Fruit fly (Drosophila melanogaster) whole organism, embryonic: ENCODE results near the gene wdn.

Experiments used
- Atf6 ChIP-seq: fragments of 200-800 bp; sonication (Bioruptor generic); IDR thresholded peaks from 2 replicates; pipeline ENCODE4 v1.3.6; 2022; ENCODE audit warnings: missing biosample characterization, missing genetic modification characterization
- Awh ChIP-seq: fragments of 200-800 bp; sonication (Bioruptor generic); IDR thresholded peaks from 2 replicates; pipeline ENCODE4, ENCODE4 v1.3.6; 2022; ENCODE audit warnings: missing biosample characterization, missing genetic modification characterization
- Blimp-1 ChIP-seq: fragments of 200-800 bp; sonication (Bioruptor generic); optimal IDR thresholded peaks from 3 replicates; lab custom pipeline; 2018; ENCODE audit warnings: missing biosample characterization, missing genetic modification characterization, mild to moderate bottlenecking, moderate library complexity, missing genetic modification reagents
- CG1024 ChIP-seq: fragments of 200-800 bp; sonication (Bioruptor generic); IDR thresholded peaks from 2 replicates; pipeline ENCODE4 v1.3.6; 2022; ENCODE audit warnings: missing biosample characterization, missing genetic modification characterization
- CG11695 ChIP-seq: fragments of 200-800 bp; sonication (Bioruptor generic); IDR thresholded peaks from 3 replicates; pipeline ENCODE4 v1.3.6; 2022; ENCODE audit warnings: missing biosample characterization, missing genetic modification characterization
- CG12299 ChIP-seq: fragments of 200-800 bp; sonication (Bioruptor generic); optimal IDR thresholded peaks from 2 replicates; lab custom pipeline; 2018; ENCODE audit warnings: missing biosample characterization, mild to moderate bottlenecking, missing genetic modification characterization
- CG12659 ChIP-seq: fragments of 200-800 bp; sonication (Bioruptor generic); optimal IDR thresholded peaks from 3 replicates; lab custom pipeline; 2017; ENCODE audit warnings: mild to moderate bottlenecking, missing biosample characterization, missing genetic modification reagents, missing genetic modification characterization
- CG15601 ChIP-seq: fragments of 200-800 bp; sonication (Bioruptor generic); optimal IDR thresholded peaks from 3 replicates; lab custom pipeline; 2019; ENCODE audit warnings: missing biosample characterization, mild to moderate bottlenecking, missing genetic modification characterization, moderate library complexity
- CG17361 ChIP-seq: fragments of 200-800 bp; sonication (Bioruptor generic); IDR thresholded peaks from 3 replicates; pipeline ENCODE4 v1.3.6; 2022; ENCODE audit warnings: missing biosample characterization, missing genetic modification characterization
- CG17829 ChIP-seq: fragments of 200-800 bp; optimal IDR thresholded peaks from 2 replicates; lab custom pipeline; 2019; ENCODE audit warnings: missing biosample characterization, mild to moderate bottlenecking, missing genetic modification characterization, moderate library complexity
- CG30020 ChIP-seq: fragments of 200-800 bp; optimal IDR thresholded peaks from 2 replicates; lab custom pipeline; 2019; ENCODE audit warnings: missing biosample characterization, mild to moderate bottlenecking, missing genetic modification characterization, moderate library complexity
- CG31365 ChIP-seq: fragments of 200-800 bp; sonication (Bioruptor generic); optimal IDR thresholded peaks from 2 replicates; lab custom pipeline; 2018; ENCODE audit warnings: missing biosample characterization, mild to moderate bottlenecking, missing genetic modification characterization
- CG32532 ChIP-seq: fragments of 200-800 bp; sonication (Bioruptor generic); IDR thresholded peaks from 2 replicates; pipeline ENCODE4 v1.3.6; 2022; ENCODE audit warnings: missing biosample characterization, missing genetic modification characterization
- CG34376 ChIP-seq: fragments of 200-800 bp; sonication (Bioruptor generic); optimal IDR thresholded peaks from 2 replicates; lab custom pipeline; 2018; ENCODE audit warnings: missing biosample characterization, mild to moderate bottlenecking, missing genetic modification characterization
- CG3847 ChIP-seq: fragments of 200-800 bp; sonication (Bioruptor generic); IDR thresholded peaks from 2 replicates; pipeline ENCODE4 v1.3.6; 2022; ENCODE audit warnings: missing biosample characterization, missing genetic modification characterization
- CG4424 ChIP-seq: fragments of 200-800 bp; sonication (Bioruptor generic); optimal IDR thresholded peaks from 3 replicates; lab custom pipeline; 2016; ENCODE audit warnings: missing biosample characterization, missing genetic modification characterization
- CG5245 ChIP-seq: fragments of 200-800 bp; sonication (Bioruptor generic); optimal IDR thresholded peaks from 3 replicates; lab custom pipeline; 2016; ENCODE audit warnings: missing biosample characterization, missing genetic modification characterization
- CG6813 ChIP-seq: fragments of 200-800 bp; sonication (Bioruptor generic); optimal IDR thresholded peaks from 2 replicates; lab custom pipeline; 2017; ENCODE audit warnings: missing biosample characterization, missing genetic modification characterization, mild to moderate bottlenecking, moderate library complexity, missing genetic modification reagents
- CG7786 ChIP-seq: fragments of 200-800 bp; sonication (Bioruptor generic); optimal IDR thresholded peaks from 2 replicates; lab custom pipeline; 2016; ENCODE audit warnings: missing biosample characterization, missing genetic modification characterization
- CG7839 ChIP-seq: fragments of 200-800 bp; sonication (Bioruptor generic); optimal IDR thresholded peaks from 3 replicates; lab custom pipeline; 2018; ENCODE audit warnings: missing biosample characterization, mild to moderate bottlenecking, missing genetic modification characterization, moderate library complexity
- CG8290 ChIP-seq, 3 experiments: fragments of 200-800 bp; sonication (Bioruptor generic); optimal IDR thresholded peaks; 2 replicates each; lab custom pipeline; 2016 to 2019; ENCODE audit warnings: missing biosample characterization in 3 of 3, missing genetic modification characterization in 3 of 3, mild to moderate bottlenecking in 2 of 3, moderate library complexity in 1 of 3
- CG8388 ChIP-seq: fragments of 200-800 bp; sonication (Bioruptor generic); optimal IDR thresholded peaks from 2 replicates; lab custom pipeline; 2019; ENCODE audit warnings: missing biosample characterization, mild to moderate bottlenecking, missing genetic modification characterization, moderate library complexity
- CG9215 ChIP-seq: fragments of 200-800 bp; sonication (Bioruptor generic); IDR thresholded peaks from 2 replicates; pipeline ENCODE4 v1.3.6; 2022; ENCODE audit warnings: missing biosample characterization, missing genetic modification characterization
- CG9876 ChIP-seq: fragments of 200-800 bp; sonication (Bioruptor generic); optimal IDR thresholded peaks from 2 replicates; lab custom pipeline; 2016; ENCODE audit warnings: missing biosample characterization, missing genetic modification characterization
- D19A ChIP-seq: fragments of 200-800 bp; optimal IDR thresholded peaks from 3 replicates; lab custom pipeline; 2019; ENCODE audit warnings: missing biosample characterization, mild to moderate bottlenecking, missing genetic modification characterization, moderate library complexity
- Dek ChIP-seq: fragments of 200-800 bp; sonication (Bioruptor generic); optimal IDR thresholded peaks from 3 replicates; lab custom pipeline; 2019; ENCODE audit warnings: missing biosample characterization, mild to moderate bottlenecking, missing genetic modification characterization, moderate library complexity
- Fer2 ChIP-seq: fragments of 200-800 bp; sonication (Bioruptor generic); optimal IDR thresholded peaks from 2 replicates; lab custom pipeline; 2018; ENCODE audit warnings: missing biosample characterization, mild to moderate bottlenecking, missing genetic modification characterization, moderate library complexity
- Gug ChIP-seq: fragments of 200-800 bp; sonication (Bioruptor generic); IDR thresholded peaks from 4 replicates; pipeline ENCODE4 v1.3.6; 2022; ENCODE audit warnings: missing biosample characterization, missing genetic modification characterization
- Hmx ChIP-seq: fragments of 200-800 bp; sonication (Bioruptor generic); optimal IDR thresholded peaks from 2 replicates; lab custom pipeline; 2016; ENCODE audit warnings: missing biosample characterization, missing genetic modification characterization
- Hsf ChIP-seq: fragments of 200-800 bp; sonication (Bioruptor generic); optimal IDR thresholded peaks from 3 replicates; lab custom pipeline; 2016; ENCODE audit warnings: missing biosample characterization, missing genetic modification characterization
- Mrtf ChIP-seq: fragments of 200-800 bp; sonication (Bioruptor generic); IDR thresholded peaks from 3 replicates; pipeline ENCODE4 v1.3.6; 2022; ENCODE audit warnings: missing biosample characterization, missing genetic modification characterization
- br ChIP-seq: fragments of >200 bp; optimal IDR thresholded peaks from 2 replicates; lab custom pipeline; 2017
- bsh ChIP-seq, 2 experiments: fragments of 200-800 bp; sonication (Bioruptor generic); optimal IDR thresholded peaks; 2 replicates each; lab custom pipeline; 2017 to 2018; ENCODE audit warnings: mild to moderate bottlenecking in 2 of 2, missing biosample characterization in 2 of 2, missing genetic modification characterization in 2 of 2, moderate library complexity in 1 of 2
- dpn ChIP-seq, 2 experiments: fragments of 200-800 bp; sonication (Bioruptor generic); optimal IDR thresholded peaks; 3 replicates each; lab custom pipeline; 2016; ENCODE audit warnings: missing biosample characterization in 2 of 2, missing genetic modification characterization in 2 of 2
- ewg ChIP-seq: fragments of 200-800 bp; sonication (Bioruptor generic); optimal IDR thresholded peaks from 3 replicates; lab custom pipeline; 2017; ENCODE audit warnings: mild to moderate bottlenecking, missing biosample characterization, missing genetic modification reagents, missing genetic modification characterization
- grn ChIP-seq: fragments of 200-800 bp; sonication (Bioruptor generic); optimal IDR thresholded peaks from 3 replicates; lab custom pipeline; 2017; ENCODE audit warnings: missing biosample characterization, missing genetic modification characterization
- jigr1 ChIP-seq: fragments of 200-800 bp; sonication (Bioruptor generic); IDR thresholded peaks from 3 replicates; pipeline ENCODE4 v1.3.6; 2022; ENCODE audit warnings: missing biosample characterization, missing genetic modification characterization
- kah ChIP-seq: fragments of 200-800 bp; sonication (Bioruptor generic); optimal IDR thresholded peaks from 2 replicates; lab custom pipeline; 2018; ENCODE audit warnings: missing biosample characterization, mild to moderate bottlenecking, missing genetic modification characterization
- kni ChIP-seq: fragments of 200-800 bp; sonication (Bioruptor generic); optimal IDR thresholded peaks from 3 replicates; lab custom pipeline; 2017; ENCODE audit warnings: mild to moderate bottlenecking, missing biosample characterization, missing genetic modification reagents, missing genetic modification characterization
- lov ChIP-seq, 2 experiments: fragments of 200-800 bp in 1 of 2; fragments of >200 bp in 1 of 2; sonication (Bioruptor generic) in 1 of 2; IDR thresholded peaks in 1 of 2; optimal IDR thresholded peaks in 1 of 2; 2 replicates in 1 of 2; 3 replicates in 1 of 2; pipeline versions ENCODE4 v1.3.6 to Lab custom; 2017 to 2022; ENCODE audit warnings: missing biosample characterization in 1 of 2, missing genetic modification characterization in 1 of 2
- org-1 ChIP-seq: fragments of 200-800 bp; sonication (Bioruptor generic); optimal IDR thresholded peaks from 2 replicates; lab custom pipeline; 2017; ENCODE audit warnings: missing biosample characterization, missing genetic modification characterization
- pho ChIP-seq: fragments of 200-800 bp; sonication (Bioruptor generic); optimal IDR thresholded peaks from 2 replicates; lab custom pipeline; 2016; ENCODE audit warnings: missing biosample characterization, missing genetic modification characterization
- sens ChIP-seq: fragments of 200-800 bp; sonication (Bioruptor generic); peaks from one replicate; lab custom pipeline; 2016; ENCODE audit warnings: missing biosample characterization, missing genetic modification characterization
- so ChIP-seq: fragments of 200-800 bp; sonication (Bioruptor generic); IDR thresholded peaks from 3 replicates; pipeline ENCODE4 v1.3.6; 2022; ENCODE audit warnings: missing biosample characterization, missing genetic modification characterization
- sob ChIP-seq: fragments of 200-800 bp; sonication (Bioruptor generic); IDR thresholded peaks from 2 replicates; pipeline ENCODE4 v1.3.6; 2022; ENCODE audit warnings: missing biosample characterization, missing genetic modification characterization
- tgo ChIP-seq: fragments of 200-800 bp; sonication (Bioruptor generic); IDR thresholded peaks from 3 replicates; pipeline ENCODE4 v1.3.6; 2022; ENCODE audit warnings: missing biosample characterization, missing genetic modification characterization
- tin ChIP-seq: fragments of 200-800 bp; sonication (Bioruptor generic); optimal IDR thresholded peaks from 3 replicates; lab custom pipeline; 2016; ENCODE audit warnings: missing biosample characterization, missing genetic modification characterization
- unpg ChIP-seq: fragments of 200-800 bp; sonication (Bioruptor generic); optimal IDR thresholded peaks from 3 replicates; lab custom pipeline; 2018; ENCODE audit warnings: missing biosample characterization, mild to moderate bottlenecking, missing genetic modification characterization, moderate library complexity

Gene wdn

DNA sequence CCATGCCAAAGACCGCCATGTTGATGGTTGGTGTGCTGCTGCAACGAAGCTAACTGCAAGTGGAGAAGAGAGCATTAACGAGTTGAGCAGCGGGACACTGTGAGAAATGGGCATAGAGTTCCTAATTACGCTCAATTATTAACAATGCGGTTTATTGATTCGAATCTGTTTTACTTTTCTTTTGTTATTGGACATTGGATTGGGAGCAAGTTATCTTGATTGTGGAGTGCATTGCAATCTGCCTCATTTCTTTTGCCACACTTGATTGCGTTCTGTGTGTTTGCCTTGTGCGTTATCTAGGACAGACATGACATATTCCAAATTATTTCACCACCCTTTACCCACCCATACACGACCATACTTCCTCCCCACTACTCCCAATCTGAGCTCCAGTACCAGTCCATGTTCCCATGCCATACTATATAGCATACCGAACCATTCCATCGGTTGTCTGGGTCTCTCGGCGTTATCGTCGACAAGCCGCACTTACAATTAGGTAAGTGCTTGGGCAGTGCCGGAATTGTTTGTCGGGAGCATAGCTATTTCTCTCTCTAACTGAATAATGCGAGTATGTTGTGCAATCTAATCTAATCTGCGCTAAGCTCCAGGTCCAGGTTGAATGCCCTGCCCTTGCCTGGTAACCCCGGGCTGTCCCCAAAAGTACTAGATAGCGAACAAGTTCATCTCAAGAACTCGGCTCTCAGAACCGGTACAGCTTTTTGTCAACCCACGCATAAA lies 46.3 kb upstream of the wdn start (continued):
- TF ChIP-seq CG32532 (GFP tag; lab: Robert Waterston, UW) (no peak), grn (GFP tag; lab: Kevin White, UChicago) (peak; percentile 53), CG31365 (peak; percentile 13), D19A (peak; percentile 33), Atf6 (0 out of 2 replicates have a peak, but pooled peaks have one; percentile 21), pho (GFP tag; lab: Kevin White, UChicago) (no peak), CG3847 (GFP tag; lab: Robert Waterston, UW) (0 out of 2 replicates have a peak, but pooled peaks have one; percentile 23), kah (GFP tag; lab: Kevin White, UChicago) (no peak), CG4424 (peak; percentile 37), CG7786 (GFP tag; lab: Kevin White, UChicago) (peak; percentile 28), CG12299 (no peak), Fer2 (no peak), CG34376 (no peak), kni (no peak), ewg (GFP tag; lab: Kevin White, UChicago) (peak; percentile 35), CG15601 (peak; percentile 23), unpg (GFP tag; lab: Kevin White, UChicago) (peak; percentile 48), Awh (no peak), CG5245 (GFP tag; lab: Kevin White, UChicago) (peak; percentile 34), Mrtf (0 out of 3 replicates have a peak, but pooled peaks have one; percentile 25), tin (GFP tag; lab: Kevin White, UChicago) (peak; percentile 15), CG7839 (tag; lab: Kevin White, UChicago) (peak; percentile 58), so (GFP tag; lab: Robert Waterston, UW) (peak; percentile 46; the same call in 1 of the 3 replicates), CG8388 (GFP tag; lab: Kevin White, UChicago) (peak; percentile 45), Blimp-1 (GFP tag; lab: Kevin White, UChicago) (peak; percentile 56), CG17829 (tag; lab: Kevin White, UChicago) (peak; percentile 52), CG11695 (no peak), Gug (GFP tag; lab: Robert Waterston, UW) (peak; percentile 20; the same call in 2 of the 4 replicates), Dek (tag; lab: Kevin White, UChicago) (no peak), org-1 (GFP tag; lab: Kevin White, UChicago) (peak; percentile 51), CG9215 (peak; percentile 24; the same call in 1 of the 2 replicates), Hsf (GFP tag; lab: Kevin White, UChicago) (no peak), dpn (GFP tag; optimal IDR thresholded peaks at IDR 0.05; lab: Kevin White, UChicago) (peak in 1 of 2 experiments; percentile 50), CG9876 (GFP tag; lab: Kevin White, UChicago) (no peak), CG12659 (peak; percentile 27), jigr1 (GFP tag; lab: Robert Waterston, UW) (no peak), br (lab: Kevin White, UChicago) (no peak), lov (optimal IDR thresholded peaks at IDR 0.05; lab: Kevin White, UChicago) (no peak), lov (GFP tag; IDR thresholded peaks at IDR 0.05; lab: Robert Waterston, UW) (no peak), CG17361 (GFP tag; lab: Robert Waterston, UW) (peak; percentile 45; the same call in 1 of the 3 replicates), tgo (GFP tag; lab: Robert Waterston, UW) (peak; percentile 33; the same call in 1 of the 3 replicates), sens (peak; percentile 89), CG1024 (GFP tag; lab: Robert Waterston, UW) (no peak), CG6813 (GFP tag; lab: Kevin White, UChicago) (no peak), sob (GFP tag; lab: Robert Waterston, UW) (peak; percentile 47; the same call in 1 of the 2 replicates), CG30020 (no peak), bsh (GFP tag; optimal IDR thresholded peaks at IDR 0.05; lab: Kevin White, UChicago) (peak; percentile 21 to 78), Hmx (no peak), CG8290 (GFP tag; optimal IDR thresholded peaks at IDR 0.05; lab: Kevin White, UChicago) (no peak), CG8290 (tag; optimal IDR thresholded peaks at IDR 0.05; lab: Kevin White, UChicago) (peak in 1 of 2 experiments; percentile 65)
